Worm (Caenorhabditis elegans) whole organism, L4 larva: ENCODE results near the gene poml-4.

Source experiments
- unc-39 ChIP-seq: sonication (generic microtip); optimal IDR thresholded peaks from 2 replicates; lab custom pipeline; 2017; ENCODE audit warnings: missing biosample characterization, missing genetic modification characterization
- vab-7 ChIP-seq: fragments of 200-800 bp; sonication (Bioruptor generic); IDR thresholded peaks from 2 replicates; pipeline ENCODE4 v1.3.6; 2022; ENCODE audit warnings: missing genetic modification reagents, missing genetic modification characterization, missing compliant biosample characterization

- TF ChIP-seq vab-7 (GFP tag; lab: Robert Waterston, UW) = no peak
- TF ChIP-seq unc-39 (tag; lab: Kevin White, UChicago) = no peak
Measured at ce11 chrII:1535931-1536330, 4.8 kb upstream of the poml-4 start, which contains the start of gene fbxb-43.
